Worm (Caenorhabditis elegans) whole organism, L4/young adult: Measurements from ENCODE around the gene his-63.

Experiments used
- W03F9.2 ChIP-seq: fragments of 150-350 bp; optimal IDR thresholded peaks from 2 replicates; lab custom pipeline; 2014; ENCODE audit warnings: missing biosample characterization, missing genetic modification characterization
- dao-5 ChIP-seq: sonication (generic microtip); optimal IDR thresholded peaks from 2 replicates; lab custom pipeline; 2016; ENCODE audit warnings: missing genotype, missing genetic modification characterization, moderate library complexity, missing compliant biosample characterization

- no peak for TF ChIP-seq W03F9.2 (tag; lab: Kevin White, UChicago)
- TF ChIP-seq dao-5, result no peak
Measured at ce11 chrIV:11377439-11377838, 29.2 kb downstream of the his-63 start.
